Worm (Caenorhabditis elegans) whole organism, mixed stage, embryonic: Measurements from ENCODE around the gene D1025.1.

Experiments used
- M03D4.4 ChIP-seq: sonication (generic microtip); optimal IDR thresholded peaks from 2 replicates; lab custom pipeline; 2017; ENCODE audit warnings: mild to moderate bottlenecking, missing genetic modification characterization, missing compliant biosample characterization
- bed-3 ChIP-seq: fragments of 200-800 bp; sonication (Bioruptor generic); optimal IDR thresholded peaks from 3 replicates; lab custom pipeline; 2018; ENCODE audit warnings: mild to moderate bottlenecking, missing genetic modification characterization, moderate library complexity, missing compliant biosample characterization
- ceh-39 ChIP-seq: fragments of 150-350 bp; optimal IDR thresholded peaks from 2 replicates; lab custom pipeline; 2014; ENCODE audit warnings: missing biosample characterization, missing genetic modification characterization
- ceh-83 ChIP-seq: fragments of 200-800 bp; sonication (Bioruptor generic); optimal IDR thresholded peaks from 2 replicates; lab custom pipeline; 2018; ENCODE audit warnings: mild to moderate bottlenecking, missing genetic modification characterization, missing compliant biosample characterization
- ces-1 ChIP-seq: fragments of 150-350 bp; optimal IDR thresholded peaks from 2 replicates; lab custom pipeline; 2014; ENCODE audit warnings: missing biosample characterization, missing genetic modification reagents, missing genetic modification characterization
- cnd-1 ChIP-seq: fragments of 200-800 bp; sonication (Bioruptor generic); optimal IDR thresholded peaks from 2 replicates; lab custom pipeline; 2018; ENCODE audit warnings: mild to moderate bottlenecking, missing genetic modification characterization, missing compliant biosample characterization
- drap-1 ChIP-seq: fragments of 200-800 bp; sonication (Bioruptor generic); optimal IDR thresholded peaks from 3 replicates; lab custom pipeline; 2018; ENCODE audit warnings: mild to moderate bottlenecking, missing genetic modification characterization, missing compliant biosample characterization
- elt-1 ChIP-seq: sonication (generic microtip); optimal IDR thresholded peaks from 2 replicates; lab custom pipeline; 2017; ENCODE audit warnings: missing genetic modification characterization, mild to moderate bottlenecking, missing compliant biosample characterization, antibody characterized with exemption, moderate library complexity, borderline replicate concordance; ENCODE audit not compliant: insufficient read depth
- elt-3 ChIP-seq: fragments of 150-350 bp; optimal IDR thresholded peaks from 2 replicates; lab custom pipeline; 2014; ENCODE audit warnings: missing biosample characterization, missing genetic modification characterization
- ham-2 ChIP-seq: fragments of 200-800 bp; sonication (Bioruptor generic); optimal IDR thresholded peaks from 2 replicates; lab custom pipeline; 2018; ENCODE audit warnings: mild to moderate bottlenecking, missing genetic modification characterization, missing compliant biosample characterization
- hlh-1 ChIP-seq: fragments of 150-350 bp; optimal IDR thresholded peaks from 2 replicates; lab custom pipeline; 2014; ENCODE audit warnings: missing biosample characterization, missing genetic modification reagents, missing genetic modification characterization
- lin-13 ChIP-seq: fragments of 150-350 bp; optimal IDR thresholded peaks from 2 replicates; lab custom pipeline; 2014; ENCODE audit warnings: missing biosample characterization, missing genetic modification characterization
- lin-32 ChIP-seq: fragments of 200-800 bp; sonication (Bioruptor generic); optimal IDR thresholded peaks from 2 replicates; lab custom pipeline; 2018; ENCODE audit warnings: mild to moderate bottlenecking, missing genetic modification characterization, missing compliant biosample characterization
- lsy-2 ChIP-seq: fragments of 150-350 bp; optimal IDR thresholded peaks from 2 replicates; lab custom pipeline; 2014; ENCODE audit warnings: missing biosample characterization, missing genetic modification characterization
- mls-2 ChIP-seq: sonication (generic microtip); optimal IDR thresholded peaks from 2 replicates; lab custom pipeline; 2016; ENCODE audit warnings: mild to moderate bottlenecking, missing genetic modification characterization, moderate library complexity, missing compliant biosample characterization
- nhr-12 ChIP-seq: fragments of 150-350 bp; optimal IDR thresholded peaks from 2 replicates; lab custom pipeline; 2014; ENCODE audit warnings: missing biosample characterization, missing genetic modification characterization
- nhr-2 ChIP-seq: fragments of 150-350 bp; optimal IDR thresholded peaks from 2 replicates; lab custom pipeline; 2014; ENCODE audit warnings: missing biosample characterization, missing genetic modification characterization
- nhr-237 ChIP-seq: fragments of 150-350 bp; optimal IDR thresholded peaks from 2 replicates; lab custom pipeline; 2014; ENCODE audit warnings: missing biosample characterization, missing genetic modification characterization
- nhr-28 ChIP-seq: fragments of 150-350 bp; optimal IDR thresholded peaks from 2 replicates; lab custom pipeline; 2014; ENCODE audit warnings: missing biosample characterization, missing genetic modification characterization
- nhr-76 ChIP-seq: sonication (generic microtip); optimal IDR thresholded peaks from 2 replicates; lab custom pipeline; 2017; ENCODE audit warnings: missing biosample characterization, missing genetic modification characterization
- pha-4 ChIP-seq: fragments of 150-350 bp; optimal IDR thresholded peaks from 2 replicates; lab custom pipeline; 2018; ENCODE audit warnings: missing biosample characterization, missing genetic modification reagents, missing genetic modification characterization
- sem-2 ChIP-seq: fragments of 200-800 bp; sonication (Bioruptor generic); optimal IDR thresholded peaks from 2 replicates; lab custom pipeline; 2018; ENCODE audit warnings: mild to moderate bottlenecking, missing genetic modification characterization, missing compliant biosample characterization
- sptf-1 ChIP-seq: sonication (generic microtip); optimal IDR thresholded peaks from 2 replicates; lab custom pipeline; 2017; ENCODE audit warnings: mild to moderate bottlenecking, missing genetic modification characterization, moderate library complexity, missing compliant biosample characterization
- tbx-8 ChIP-seq: fragments of 200-800 bp; sonication (Bioruptor generic); optimal IDR thresholded peaks from 2 replicates; lab custom pipeline; 2018; ENCODE audit warnings: mild to moderate bottlenecking, missing genetic modification characterization, moderate library complexity, missing compliant biosample characterization
- unc-120 ChIP-seq: sonication (generic microtip); optimal IDR thresholded peaks from 2 replicates; lab custom pipeline; 2017; ENCODE audit warnings: missing genetic modification characterization, missing compliant biosample characterization; ENCODE audit not compliant: poor library complexity, severe bottlenecking
- unc-39 ChIP-seq: fragments of 150-350 bp; optimal IDR thresholded peaks from 2 replicates; lab custom pipeline; 2014; ENCODE audit warnings: missing biosample characterization, missing genetic modification characterization
- unc-62 ChIP-seq: fragments of 150-350 bp; optimal IDR thresholded peaks from 2 replicates; lab custom pipeline; 2014; ENCODE audit warnings: missing biosample characterization, missing genetic modification reagents, missing genetic modification characterization
- zip-8 ChIP-seq: fragments of 150-350 bp; optimal IDR thresholded peaks from 2 replicates; lab custom pipeline; 2014; ENCODE audit warnings: missing biosample characterization, missing genetic modification characterization
- ztf-11 ChIP-seq: fragments of 150-350 bp; optimal IDR thresholded peaks from 2 replicates; lab custom pipeline; 2014; ENCODE audit warnings: missing biosample characterization, missing genetic modification characterization

Gene D1025.1

ce11 chrX:14500422-14501058 lies 20.0 kb upstream of the D1025.1 start:
- TF ChIP-seq unc-62 (GFP tag; lab: Kevin White, UChicago) = no peak
- no peak for TF ChIP-seq cnd-1
- TF ChIP-seq tbx-8 (GFP tag; lab: Kevin White, UChicago) = no peak
- no peak for TF ChIP-seq ces-1
- no peak for TF ChIP-seq ham-2 (GFP tag; lab: Kevin White, UChicago)
- TF ChIP-seq bed-3 (GFP tag; lab: Kevin White, UChicago) = no peak
- TF ChIP-seq ceh-39 (tag; lab: Kevin White, UChicago) = no peak
- TF ChIP-seq pha-4 (tag; lab: Kevin White, UChicago) = no peak
- no peak for TF ChIP-seq unc-120 (tag; lab: Kevin White, UChicago)
- no peak for TF ChIP-seq nhr-76 (tag; lab: Kevin White, UChicago)
- no peak for TF ChIP-seq lsy-2
- TF ChIP-seq zip-8 (tag; lab: Kevin White, UChicago) = no peak
- TF ChIP-seq lin-32 (GFP tag; lab: Kevin White, UChicago) = no peak
- no peak for TF ChIP-seq ztf-11 (tag; lab: Kevin White, UChicago)
- no peak for TF ChIP-seq elt-1
- TF ChIP-seq sem-2 (GFP tag; lab: Kevin White, UChicago) = no peak
- no peak for TF ChIP-seq lin-13
- no peak for TF ChIP-seq ceh-83 (GFP tag; lab: Kevin White, UChicago)

ce11 chrX:14502116-14502587 lies 18.4 kb upstream of the D1025.1 start:
- no peak for TF ChIP-seq ztf-11 (tag; lab: Kevin White, UChicago)
- peak; percentile 48 for TF ChIP-seq unc-62 (GFP tag; lab: Kevin White, UChicago)

- TF ChIP-seq unc-62 (GFP tag; lab: Kevin White, UChicago) (peak; percentile 90), lin-13 (peak; percentile 17), pha-4 (tag; lab: Kevin White, UChicago) (no peak), ztf-11 (tag; lab: Kevin White, UChicago) (no peak), hlh-1 (tag; lab: Kevin White, UChicago) (peak; percentile 96), unc-39 (tag; lab: Kevin White, UChicago) (no peak), nhr-2 (tag; lab: Kevin White, UChicago) (peak; percentile 46)
Observed at ce11 chrX:14503282-14503681, 17.3 kb upstream of the D1025.1 start.

DNA sequence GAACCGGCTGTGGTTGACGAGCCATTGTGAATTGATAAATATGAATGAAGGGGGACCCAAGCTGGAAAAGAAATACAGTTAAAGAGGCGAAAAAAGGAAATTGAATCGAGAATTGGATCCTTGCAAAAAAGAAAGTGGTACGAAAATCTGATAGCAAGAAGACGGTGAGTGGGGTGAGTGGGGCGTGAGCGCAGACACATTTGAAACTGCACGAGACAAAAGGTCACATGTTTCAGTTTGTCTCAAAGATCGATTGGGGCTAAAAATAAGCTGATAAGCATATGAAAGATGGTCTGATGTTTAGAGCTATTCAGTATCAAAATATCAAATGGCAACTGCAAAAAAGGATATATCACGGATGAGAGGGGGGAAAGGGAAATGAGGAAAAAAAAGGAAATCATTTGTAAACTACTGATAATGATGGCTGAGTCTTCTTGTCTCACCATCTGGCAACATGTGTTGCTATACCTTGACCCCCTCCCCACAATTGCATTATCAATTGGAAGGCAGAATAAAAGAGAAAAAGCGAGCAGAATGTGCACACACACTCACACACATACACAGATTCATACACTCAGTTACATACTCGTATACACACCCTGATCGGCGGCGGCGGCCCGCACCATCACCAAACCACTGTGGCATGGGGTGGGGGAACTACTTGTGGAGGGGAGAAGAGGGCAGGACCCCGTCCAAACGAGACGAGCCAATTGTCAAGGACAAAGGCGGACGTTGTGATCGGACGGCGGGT lies 16.6 kb upstream of the D1025.1 start, which contains the start of gene M163.1:
TSS of gene M163.1 (minus strand) at position 25 of the 751 bp plus-strand sequence.
- TF ChIP-seq ces-1 = no peak
- TF ChIP-seq nhr-76 (tag; lab: Kevin White, UChicago) = no peak
- peak; percentile 66 for TF ChIP-seq hlh-1 (tag; lab: Kevin White, UChicago)
- no peak for TF ChIP-seq elt-1
- TF ChIP-seq nhr-237 (tag; lab: Kevin White, UChicago) = no peak
- TF ChIP-seq ceh-83 (GFP tag; lab: Kevin White, UChicago) = peak; percentile 53
- peak; percentile 15 for TF ChIP-seq unc-62 (GFP tag; lab: Kevin White, UChicago)
- no peak for TF ChIP-seq zip-8 (tag; lab: Kevin White, UChicago)
- TF ChIP-seq nhr-12 (tag; lab: Kevin White, UChicago) = no peak
- TF ChIP-seq tbx-8 (GFP tag; lab: Kevin White, UChicago) = peak; percentile 41
- TF ChIP-seq cnd-1 = peak; percentile 16
- TF ChIP-seq lin-32 (GFP tag; lab: Kevin White, UChicago) = peak; percentile 78
- peak; percentile 61 for TF ChIP-seq unc-120 (tag; lab: Kevin White, UChicago)
- TF ChIP-seq nhr-2 (tag; lab: Kevin White, UChicago) = peak; percentile 76
- no peak for TF ChIP-seq lin-13
- TF ChIP-seq M03D4.4 (tag; lab: Kevin White, UChicago) = peak; percentile 59
- peak; percentile 61 for TF ChIP-seq sptf-1 (tag; lab: Kevin White, UChicago)
- TF ChIP-seq sem-2 (GFP tag; lab: Kevin White, UChicago) = no peak
- peak; percentile 35 for TF ChIP-seq drap-1
- TF ChIP-seq nhr-28 = no peak
- no peak for TF ChIP-seq elt-3 (tag; lab: Kevin White, UChicago)
- peak; percentile 56 for TF ChIP-seq mls-2 (tag; lab: Kevin White, UChicago)
- no peak for TF ChIP-seq unc-39 (tag; lab: Kevin White, UChicago)
- TF ChIP-seq ham-2 (GFP tag; lab: Kevin White, UChicago) = peak; percentile 56
